Worm (Caenorhabditis elegans): ENCODE results near the gene C15F1.5.

ce11 chrII:6955084-6955697, 15.2 kb downstream of the C15F1.5 start:
- TF ChIP-seq nfya-1 (tag; optimal IDR thresholded peaks at IDR 0.05; ENCODE audit: insufficient read depth) = no peak
- TF ChIP-seq daf-12 (tag; optimal IDR thresholded peaks at IDR 0.05) = no peak
- TF ChIP-seq ceh-9 (tag; optimal IDR thresholded peaks at IDR 0.05) = no peak
- no peak for TF ChIP-seq nhr-12 (tag; optimal IDR thresholded peaks at IDR 0.05)
- TF ChIP-seq nhr-77 (tag; optimal IDR thresholded peaks at IDR 0.05) = no peak
- TF ChIP-seq snpc-4 (tag; optimal IDR thresholded peaks at IDR 0.05) = no peak
- TF ChIP-seq ZK546.5 (tag; optimal IDR thresholded peaks at IDR 0.05) = no peak
- TF ChIP-seq sea-2 (GFP tag; optimal IDR thresholded peaks at IDR 0.05) = no peak
- no peak for TF ChIP-seq pqm-1 (tag; optimal IDR thresholded peaks at IDR 0.05)
- TF ChIP-seq ama-1 (optimal IDR thresholded peaks at IDR 0.05) = no peak
- no peak for TF ChIP-seq nhr-25 (tag; optimal IDR thresholded peaks at IDR 0.05)

Measured in whole organism, L3 larva.